Worm (Caenorhabditis elegans) whole organism, young adult: ENCODE measurements around the gene F38A1.15.
A peak's percentile ranks its signal among the peaks of the same experiment; 100 is the strongest.

Experiments
- B0261.1 ChIP-seq: sonication (generic microtip); optimal IDR thresholded peaks from 2 replicates; lab custom pipeline; 2016; ENCODE audit warnings: mild to moderate bottlenecking, missing genetic modification characterization, moderate library complexity, missing compliant biosample characterization
- F52B5.7 ChIP-seq: sonication (generic microtip); optimal IDR thresholded peaks from 2 replicates; lab custom pipeline; 2016; ENCODE audit warnings: mild to moderate bottlenecking, missing genetic modification characterization, missing compliant biosample characterization
- K11D2.4 ChIP-seq: fragments of 200-800 bp; sonication (Bioruptor generic); IDR thresholded peaks from 2 replicates; pipeline ENCODE4 v1.3.6; 2022; ENCODE audit warnings: missing genetic modification reagents, missing genetic modification characterization, missing compliant biosample characterization
- K12H6.12 ChIP-seq: fragments of 200-800 bp; sonication (Bioruptor generic); optimal IDR thresholded peaks from 2 replicates; lab custom pipeline; 2018; ENCODE audit warnings: mild to moderate bottlenecking, missing genetic modification characterization, missing compliant biosample characterization
- T07F8.4 ChIP-seq: sonication (generic microtip); optimal IDR thresholded peaks from 2 replicates; lab custom pipeline; 2016; ENCODE audit warnings: mild to moderate bottlenecking, missing genetic modification characterization, moderate library complexity, missing compliant biosample characterization
- akir-1 ChIP-seq: fragments of 200-800 bp; sonication (Bioruptor generic); optimal IDR thresholded peaks from 2 replicates; lab custom pipeline; 2018; ENCODE audit warnings: mild to moderate bottlenecking, missing genetic modification characterization, moderate library complexity, missing compliant biosample characterization
- ama-1 ChIP-seq, 3 experiments: fragments of 150-350 bp in 1 of 3; sonication (generic microtip) in 2 of 3; optimal IDR thresholded peaks; 2 replicates each; lab custom pipeline; 2014 to 2018; ENCODE audit warnings: missing biosample characterization in 2 of 3, missing genetic modification characterization in 2 of 3, missing genetic modification reagents in 2 of 3
- attf-6 ChIP-seq: fragments of 200-800 bp; sonication (Bioruptor generic); IDR thresholded peaks from 2 replicates; pipeline ENCODE4 v1.3.6; 2022; ENCODE audit warnings: missing genetic modification reagents, missing genetic modification characterization, missing compliant biosample characterization
- bed-1 ChIP-seq: fragments of 200-800 bp; sonication (Bioruptor generic); IDR thresholded peaks from 2 replicates; pipeline ENCODE4 v1.3.6; 2022; ENCODE audit warnings: missing genetic modification reagents, missing genetic modification characterization, missing compliant biosample characterization
- ccch-3 ChIP-seq: fragments of 200-800 bp; sonication (Bioruptor generic); optimal IDR thresholded peaks from 2 replicates; lab custom pipeline; 2018; ENCODE audit warnings: mild to moderate bottlenecking, missing genetic modification characterization, missing compliant biosample characterization
- cebp-1 ChIP-seq, 2 experiments: fragments of 200-800 bp in 1 of 2; sonication (Bioruptor generic) in 1 of 2; sonication (generic microtip) in 1 of 2; IDR thresholded peaks in 1 of 2; optimal IDR thresholded peaks in 1 of 2; 2 replicates each; pipeline versions ENCODE4 v1.3.6 to Lab custom; 2017 to 2022; ENCODE audit warnings: missing compliant biosample characterization in 2 of 2, missing genetic modification characterization in 2 of 2, mild to moderate bottlenecking in 1 of 2, missing genetic modification reagents in 1 of 2, moderate library complexity in 1 of 2
- cebp-2 ChIP-seq: fragments of 200-800 bp; sonication (Bioruptor generic); IDR thresholded peaks from 2 replicates; pipeline ENCODE4 v1.3.6; 2022; ENCODE audit warnings: missing genetic modification characterization, missing compliant biosample characterization
- ceh-91 ChIP-seq: fragments of 200-800 bp; sonication (Bioruptor generic); IDR thresholded peaks from 2 replicates; pipeline ENCODE4 v1.3.6; 2022; ENCODE audit warnings: missing genetic modification reagents, missing genetic modification characterization, missing compliant biosample characterization
- dox-1 ChIP-seq: fragments of 200-800 bp; sonication (Bioruptor generic); IDR thresholded peaks from 2 replicates; pipeline ENCODE4 v1.3.6; 2022; ENCODE audit warnings: missing genetic modification reagents, missing genetic modification characterization, missing compliant biosample characterization
- efl-1 ChIP-seq: fragments of 150-350 bp; optimal IDR thresholded peaks from 2 replicates; lab custom pipeline; 2014; ENCODE audit warnings: missing biosample characterization, missing genetic modification reagents, missing genetic modification characterization
- hmg-1.2 ChIP-seq: fragments of 200-800 bp; sonication (Bioruptor generic); IDR thresholded peaks from 2 replicates; pipeline ENCODE4 v1.3.6; 2022; ENCODE audit warnings: missing genetic modification reagents, missing genetic modification characterization, missing compliant biosample characterization
- hsf-1 ChIP-seq: fragments of 200-800 bp; sonication (Bioruptor generic); IDR thresholded peaks from 2 replicates; pipeline ENCODE4 v1.3.6; 2022; ENCODE audit warnings: missing genetic modification reagents, missing genetic modification characterization, missing compliant biosample characterization
- lin-35 ChIP-seq, 3 experiments: fragments of 150-350 bp in 2 of 3; sonication (generic microtip) in 1 of 3; optimal IDR thresholded peaks; 2 replicates each; lab custom pipeline; 2014 to 2018; ENCODE audit warnings: missing biosample characterization in 3 of 3, missing genetic modification characterization in 3 of 3, missing genetic modification reagents in 3 of 3
- lin-54 ChIP-seq: fragments of 200-800 bp; sonication (Bioruptor generic); optimal IDR thresholded peaks from 2 replicates; lab custom pipeline; 2018; ENCODE audit warnings: mild to moderate bottlenecking, missing genetic modification characterization, missing compliant biosample characterization
- lir-1 ChIP-seq: fragments of 200-800 bp; sonication (Bioruptor generic); conservative IDR thresholded peaks from 2 replicates; pipeline ENCODE4 v1.3.6; 2022; ENCODE audit warnings: missing genetic modification reagents, missing genetic modification characterization, missing compliant biosample characterization
- madf-6 ChIP-seq: fragments of 200-800 bp; sonication (Bioruptor generic); IDR thresholded peaks from 2 replicates; pipeline ENCODE4 v1.3.6; 2022; ENCODE audit warnings: missing genetic modification reagents, missing genetic modification characterization, missing compliant biosample characterization
- madf-8 ChIP-seq: fragments of 200-800 bp; sonication (Bioruptor generic); conservative IDR thresholded peaks from 2 replicates; pipeline ENCODE4 v1.3.6; 2022; ENCODE audit warnings: missing genetic modification reagents, missing genetic modification characterization, missing compliant biosample characterization
- mel-28 ChIP-seq: sonication (generic microtip); optimal IDR thresholded peaks from 2 replicates; lab custom pipeline; 2016; ENCODE audit warnings: borderline replicate concordance, mild to moderate bottlenecking, missing genetic modification characterization, missing compliant biosample characterization
- mes-4 ChIP-seq: sonication (generic microtip); optimal IDR thresholded peaks from 2 replicates; lab custom pipeline; 2016; ENCODE audit warnings: missing genotype, missing genetic modification characterization, missing compliant biosample characterization
- nfyb-1 ChIP-seq: fragments of 200-800 bp; sonication (Bioruptor generic); IDR thresholded peaks from 2 replicates; pipeline ENCODE4 v1.3.6; 2022; ENCODE audit warnings: missing genetic modification reagents, missing genetic modification characterization, missing compliant biosample characterization
- nhr-120 ChIP-seq: fragments of 200-800 bp; sonication (Bioruptor generic); IDR thresholded peaks from 2 replicates; pipeline ENCODE4 v1.3.6; 2022; ENCODE audit warnings: missing genetic modification characterization, missing compliant biosample characterization
- nhr-179 ChIP-seq: sonication (generic microtip); optimal IDR thresholded peaks from 2 replicates; lab custom pipeline; 2016; ENCODE audit warnings: mild to moderate bottlenecking, missing genetic modification characterization, missing compliant biosample characterization
- nhr-80 ChIP-seq: sonication (generic microtip); optimal IDR thresholded peaks from 2 replicates; lab custom pipeline; 2016; ENCODE audit warnings: missing genetic modification characterization, missing compliant biosample characterization
- pha-4 ChIP-seq: fragments of 150-350 bp; sonication (generic microtip); optimal IDR thresholded peaks from 2 replicates; lab custom pipeline; 2014; ENCODE audit warnings: missing biosample characterization, missing genetic modification reagents, missing genetic modification characterization
- rec-8 ChIP-seq, 2 experiments: sonication (generic microtip); optimal IDR thresholded peaks; 2 replicates each; lab custom pipeline; 2016; ENCODE audit warnings: mild to moderate bottlenecking in 2 of 2, missing genetic modification characterization in 2 of 2, missing genetic modification reagents in 2 of 2, missing genotype in 2 of 2, missing biosample characterization in 1 of 2, missing compliant biosample characterization in 1 of 2, moderate library complexity in 1 of 2
- rpc-1 ChIP-seq, 2 experiments: fragments of 150-350 bp in 1 of 2; sonication (generic microtip) in 1 of 2; optimal IDR thresholded peaks; 2 replicates each; lab custom pipeline; 2014 to 2018; ENCODE audit warnings: missing biosample characterization in 1 of 2, missing genetic modification characterization in 1 of 2, missing genetic modification reagents in 1 of 2, missing genotype in 1 of 2
- sdz-38 ChIP-seq: sonication (generic microtip); optimal IDR thresholded peaks from 2 replicates; lab custom pipeline; 2016; ENCODE audit warnings: missing genotype, missing genetic modification characterization, missing compliant biosample characterization
- snpc-1.3 ChIP-seq: sonication (generic microtip); optimal IDR thresholded peaks from 2 replicates; lab custom pipeline; 2017; ENCODE audit warnings: missing genetic modification characterization, mild to moderate bottlenecking, missing compliant biosample characterization, antibody characterized with exemption, moderate library complexity, missing genotype, missing genetic modification reagents; ENCODE audit not compliant: insufficient read depth
- somi-1 ChIP-seq: fragments of 200-800 bp; sonication (Bioruptor generic); optimal IDR thresholded peaks from 2 replicates; lab custom pipeline; 2018; ENCODE audit warnings: mild to moderate bottlenecking, missing genetic modification characterization, missing compliant biosample characterization
- zfh-2 ChIP-seq: fragments of 200-800 bp; sonication (Bioruptor generic); conservative IDR thresholded peaks from 2 replicates; pipeline ENCODE4 v1.3.6; 2022; ENCODE audit warnings: missing genetic modification reagents, missing genetic modification characterization, missing compliant biosample characterization
- zim-3 ChIP-seq: sonication (generic microtip); optimal IDR thresholded peaks from 2 replicates; lab custom pipeline; 2017; ENCODE audit warnings: mild to moderate bottlenecking, missing genetic modification characterization, moderate library complexity, missing compliant biosample characterization
- ztf-18 ChIP-seq: sonication (generic microtip); optimal IDR thresholded peaks from 2 replicates; lab custom pipeline; 2016; ENCODE audit warnings: missing genotype, mild to moderate bottlenecking, missing genetic modification characterization, missing compliant biosample characterization

F38A1.15 gene

ce11 chrIV:1224781-1225180 is 18.4 kb downstream of the F38A1.15 start:
- no peak for TF ChIP-seq pha-4
- TF ChIP-seq cebp-1 (GFP tag; IDR thresholded peaks at IDR 0.05; lab: Robert Waterston, UW), result no peak
- TF ChIP-seq cebp-1 (tag; optimal IDR thresholded peaks at IDR 0.05; lab: Kevin White, UChicago), result no peak
- no peak for TF ChIP-seq ccch-3
- TF ChIP-seq nhr-120 (GFP tag; lab: Robert Waterston, UW), result no peak
- no peak for TF ChIP-seq ama-1 (optimal IDR thresholded peaks at IDR 0.05; lab: Kevin White, UChicago)
- no peak for TF ChIP-seq ama-1 (GFP tag; optimal IDR thresholded peaks at IDR 0.05; lab: Kevin White, UChicago)
- TF ChIP-seq, all 124 proteins: peak for 0

- TF ChIP-seq cebp-1 (GFP tag; IDR thresholded peaks at IDR 0.05; lab: Robert Waterston, UW) (no peak), cebp-1 (tag; optimal IDR thresholded peaks at IDR 0.05; lab: Kevin White, UChicago) (no peak), lir-1 (no peak), ceh-91 (GFP tag; lab: Robert Waterston, UW) (no peak), hmg-1.2 (peak; percentile 81)
These were observed 22.0 kb downstream of the F38A1.15 start, which contains the start of gene W09G12.10 for ce11 chrIV:1221167-1221566. W09G12.10 (minus strand) TSS chrIV:1221287.

ce11 chrIV:1216290-1216689 is 26.9 kb downstream of the F38A1.15 start, which contains the start of gene W09G12.9:
W09G12.9 (plus strand) TSS chrIV:1216590.
- TF ChIP-seq nhr-80 (tag; lab: Kevin White, UChicago) (peak; percentile 40), efl-1 (GFP tag; lab: Kevin White, UChicago) (no peak)

- TF ChIP-seq mel-28 (tag; lab: Kevin White, UChicago), result no peak
- no peak for TF ChIP-seq madf-8 (GFP tag; lab: Robert Waterston, UW)
- TF ChIP-seq hsf-1 (GFP tag; lab: Robert Waterston, UW), result no peak
- TF ChIP-seq bed-1 (GFP tag; lab: Robert Waterston, UW), result no peak
- TF ChIP-seq attf-6, result no peak
- TF ChIP-seq akir-1 (GFP tag; lab: Kevin White, UChicago), result no peak
- TF ChIP-seq T07F8.4 (tag; lab: Kevin White, UChicago), result no peak
- no peak for TF ChIP-seq K11D2.4 (GFP tag; lab: Robert Waterston, UW)
- TF ChIP-seq lin-54 (GFP tag; lab: Kevin White, UChicago), result no peak
- no peak for TF ChIP-seq snpc-1.3 (tag; lab: Kevin White, UChicago)
- TF ChIP-seq sdz-38 (tag; lab: Kevin White, UChicago), result no peak
- no peak for TF ChIP-seq cebp-2 (GFP tag; lab: Robert Waterston, UW)
- no peak for TF ChIP-seq K12H6.12
- no peak for TF ChIP-seq mes-4 (tag; lab: Kevin White, UChicago)
These were observed 27.7 kb downstream of the F38A1.15 start for ce11 chrIV:1215536-1215935.

- TF ChIP-seq hsf-1 (GFP tag; lab: Robert Waterston, UW), result no peak
- no peak for TF ChIP-seq madf-6 (GFP tag; lab: Robert Waterston, UW)
These were observed 30.0 kb downstream of the F38A1.15 start for ce11 chrIV:1213192-1213591.

ce11 chrIV:1212357-1212756 is 30.8 kb downstream of the F38A1.15 start:
- TF ChIP-seq nhr-80 (tag; lab: Kevin White, UChicago) (no peak), lin-35 (GFP tag; optimal IDR thresholded peaks at IDR 0.05; lab: Kevin White, UChicago) (no peak), F52B5.7 (tag; lab: Kevin White, UChicago) (no peak)

- TF ChIP-seq ztf-18 (tag; lab: Kevin White, UChicago) (no peak), rec-8 (tag; optimal IDR thresholded peaks at IDR 0.05; lab: Kevin White, UChicago) (no peak), somi-1 (GFP tag; lab: Kevin White, UChicago) (no peak), nhr-179 (tag; lab: Kevin White, UChicago) (no peak), zim-3 (tag; lab: Kevin White, UChicago) (no peak), nfyb-1 (GFP tag; lab: Robert Waterston, UW) (no peak), rpc-1 (optimal IDR thresholded peaks at IDR 0.05; lab: Kevin White, UChicago) (no peak), rpc-1 (tag; optimal IDR thresholded peaks at IDR 0.05; lab: Kevin White, UChicago) (no peak), B0261.1 (no peak), hsf-1 (GFP tag; lab: Robert Waterston, UW) (no peak), dox-1 (peak; percentile 51), zfh-2 (GFP tag; lab: Robert Waterston, UW) (peak; percentile 69; the same call in 1 of the 2 replicates)
These were observed 31.3 kb downstream of the F38A1.15 start for ce11 chrIV:1211902-1212301.
